Fruit fly (Drosophila melanogaster) whole organism, embryonic: Measurements from ENCODE around the gene Jupiter.
A peak's percentile ranks its signal among the peaks of the same experiment; 100 is the strongest.

ENCODE experiments used
- Ada2b ChIP-seq: fragments of 200-800 bp; sonication (Bioruptor generic); IDR thresholded peaks from 2 replicates; pipeline ENCODE4 v1.3.6; 2022; ENCODE audit warnings: missing biosample characterization, missing genetic modification characterization
- Atf3 ChIP-seq: fragments of 200-800 bp; sonication (Bioruptor generic); optimal IDR thresholded peaks from 3 replicates; lab custom pipeline; 2016; ENCODE audit warnings: missing biosample characterization, missing genetic modification characterization
- BEAF-32 ChIP-seq: fragments of 200-800 bp; sonication (Bioruptor generic); optimal IDR thresholded peaks from 3 replicates; lab custom pipeline; 2017; ENCODE audit warnings: missing biosample characterization, missing genetic modification characterization, mild to moderate bottlenecking, moderate library complexity, missing genetic modification reagents
- CG10366 ChIP-seq: fragments of 200-800 bp; sonication (Bioruptor generic); IDR thresholded peaks from 2 replicates; pipeline ENCODE4 v1.3.6; 2022; ENCODE audit warnings: missing biosample characterization, missing genetic modification characterization
- CG15011 ChIP-seq: fragments of 200-800 bp; sonication (Bioruptor generic); optimal IDR thresholded peaks from 3 replicates; lab custom pipeline; 2018; ENCODE audit warnings: missing biosample characterization, mild to moderate bottlenecking, missing genetic modification characterization
- CG1647 ChIP-seq: fragments of 200-800 bp; sonication (Bioruptor generic); optimal IDR thresholded peaks from 3 replicates; lab custom pipeline; 2016; ENCODE audit warnings: missing biosample characterization, missing genetic modification characterization
- CG16815 ChIP-seq: fragments of 200-800 bp; sonication (Bioruptor generic); optimal IDR thresholded peaks from 3 replicates; lab custom pipeline; 2017; ENCODE audit warnings: missing biosample characterization, mild to moderate bottlenecking, missing genetic modification characterization
- CG17802 ChIP-seq: fragments of 200-800 bp; sonication (Bioruptor generic); optimal IDR thresholded peaks from 2 replicates; lab custom pipeline; 2018; ENCODE audit warnings: missing biosample characterization, mild to moderate bottlenecking, missing genetic modification characterization, moderate library complexity
- CG2202 ChIP-seq: fragments of 200-800 bp; sonication (Bioruptor generic); optimal IDR thresholded peaks from 2 replicates; lab custom pipeline; 2018; ENCODE audit warnings: missing biosample characterization, mild to moderate bottlenecking, missing genetic modification characterization
- CG30403 ChIP-seq: fragments of 200-800 bp; sonication (Bioruptor generic); optimal IDR thresholded peaks from 3 replicates; lab custom pipeline; 2016; ENCODE audit warnings: missing biosample characterization, missing genetic modification characterization
- CG31365 ChIP-seq: fragments of 200-800 bp; sonication (Bioruptor generic); optimal IDR thresholded peaks from 2 replicates; lab custom pipeline; 2018; ENCODE audit warnings: missing biosample characterization, mild to moderate bottlenecking, missing genetic modification characterization
- CG32772 ChIP-seq: fragments of 200-800 bp; sonication (Bioruptor generic); IDR thresholded peaks from 2 replicates; pipeline ENCODE4 v1.3.6; 2022; ENCODE audit warnings: missing biosample characterization, missing genetic modification characterization
- CG4282 ChIP-seq: fragments of 200-800 bp; sonication (Bioruptor generic); optimal IDR thresholded peaks from 2 replicates; lab custom pipeline; 2016; ENCODE audit warnings: missing biosample characterization, missing genetic modification characterization
- CG4404 ChIP-seq: fragments of 200-800 bp; sonication (Bioruptor generic); IDR thresholded peaks from 2 replicates; pipeline ENCODE4 v1.3.6; 2022; ENCODE audit warnings: missing biosample characterization, missing genetic modification characterization
- CG6689 ChIP-seq: fragments of 200-800 bp; sonication (Bioruptor generic); IDR thresholded peaks from 2 replicates; pipeline ENCODE4 v1.3.6; 2022; ENCODE audit warnings: missing biosample characterization, missing genetic modification characterization
- Chrac-16 ChIP-seq: fragments of 200-800 bp; sonication (Bioruptor generic); optimal IDR thresholded peaks from 3 replicates; lab custom pipeline; 2016; ENCODE audit warnings: missing biosample characterization, missing genetic modification characterization
- CoRest ChIP-seq: fragments of 200-800 bp; sonication (Bioruptor generic); optimal IDR thresholded peaks from 3 replicates; lab custom pipeline; 2018; ENCODE audit warnings: missing biosample characterization, mild to moderate bottlenecking, missing genetic modification characterization, moderate library complexity
- Dad ChIP-seq: fragments of 200-800 bp; sonication (Bioruptor generic); optimal IDR thresholded peaks from 3 replicates; lab custom pipeline; 2016; ENCODE audit warnings: missing biosample characterization, missing genetic modification characterization
- Dbx ChIP-seq: fragments of 200-800 bp; sonication (Bioruptor generic); IDR thresholded peaks from 3 replicates; pipeline ENCODE4 v1.3.6; 2022; ENCODE audit warnings: missing biosample characterization, missing genetic modification characterization
- Dip2 ChIP-seq: fragments of 200-800 bp; sonication (Bioruptor generic); IDR thresholded peaks from 2 replicates; pipeline ENCODE4 v1.3.6; 2022; ENCODE audit warnings: missing biosample characterization, missing genetic modification characterization
- Dll ChIP-seq: fragments of 200-800 bp; sonication (Bioruptor generic); IDR thresholded peaks from 4 replicates; pipeline ENCODE4 v1.3.6; 2022; ENCODE audit warnings: missing biosample characterization, missing genetic modification characterization; ENCODE audit not compliant: partially characterized antibody
- Ets97D ChIP-seq: fragments of 200-800 bp; sonication (Bioruptor generic); optimal IDR thresholded peaks from 3 replicates; lab custom pipeline; 2016; ENCODE audit warnings: missing biosample characterization, missing genetic modification characterization
- Hr39 ChIP-seq: fragments of >200 bp; optimal IDR thresholded peaks from 2 replicates; lab custom pipeline; 2017
- Hr51 ChIP-seq, 2 experiments: fragments of 200-800 bp; sonication (Bioruptor generic); optimal IDR thresholded peaks; 2 replicates in 1 of 2; 3 replicates in 1 of 2; lab custom pipeline; 2016 to 2018; ENCODE audit warnings: missing biosample characterization in 2 of 2, missing genetic modification characterization in 2 of 2, mild to moderate bottlenecking in 1 of 2, moderate library complexity in 1 of 2
- MESR4 ChIP-seq: fragments of 200-800 bp; sonication (Bioruptor generic); optimal IDR thresholded peaks from 2 replicates; lab custom pipeline; 2018; ENCODE audit warnings: missing biosample characterization, mild to moderate bottlenecking, missing genetic modification characterization, moderate library complexity
- Med ChIP-seq: fragments of 200-800 bp; sonication (Bioruptor generic); peaks from one replicate; lab custom pipeline; 2016; ENCODE audit warnings: missing biosample characterization, missing genetic modification characterization, mild to moderate bottlenecking, inconsistent platforms, moderate library complexity
- PHDP ChIP-seq: fragments of 200-800 bp; sonication (Bioruptor generic); optimal IDR thresholded peaks from 3 replicates; lab custom pipeline; 2018; ENCODE audit warnings: missing biosample characterization, mild to moderate bottlenecking, missing genetic modification characterization, moderate library complexity
- ac ChIP-seq: fragments of 200-800 bp; sonication (Bioruptor generic); optimal IDR thresholded peaks from 3 replicates; lab custom pipeline; 2017; ENCODE audit warnings: missing biosample characterization, mild to moderate bottlenecking, missing genetic modification characterization
- bigmax ChIP-seq: fragments of 200-800 bp; sonication (Bioruptor generic); optimal IDR thresholded peaks from 2 replicates; lab custom pipeline; 2018; ENCODE audit warnings: missing biosample characterization, mild to moderate bottlenecking, missing genetic modification characterization
- bowl ChIP-seq: fragments of 200-800 bp; sonication (Bioruptor generic); IDR thresholded peaks from 2 replicates; pipeline ENCODE4 v1.3.6; 2022; ENCODE audit warnings: missing biosample characterization, missing genetic modification characterization
- btn ChIP-seq: fragments of 200-800 bp; sonication (Bioruptor generic); optimal IDR thresholded peaks from 2 replicates; lab custom pipeline; 2016; ENCODE audit warnings: missing biosample characterization, missing genetic modification characterization
- chif ChIP-seq, 2 experiments: fragments of 200-800 bp; sonication (Bioruptor generic); optimal IDR thresholded peaks; 3 replicates each; lab custom pipeline; 2016; ENCODE audit warnings: missing biosample characterization in 2 of 2, missing genetic modification characterization in 2 of 2
- chm ChIP-seq: fragments of 200-800 bp; sonication (Bioruptor generic); IDR thresholded peaks from 2 replicates; pipeline ENCODE4 v1.3.6; 2022; ENCODE audit warnings: missing biosample characterization, missing genetic modification characterization
- crc ChIP-seq: fragments of 200-800 bp; sonication (Bioruptor generic); optimal IDR thresholded peaks from 2 replicates; lab custom pipeline; 2016; ENCODE audit warnings: missing biosample characterization, missing genetic modification characterization
- emc ChIP-seq: fragments of 200-800 bp; sonication (Bioruptor generic); optimal IDR thresholded peaks from 2 replicates; lab custom pipeline; 2016; ENCODE audit warnings: missing biosample characterization, missing genetic modification characterization
- en ChIP-seq: fragments of 200-800 bp; sonication (Bioruptor generic); optimal IDR thresholded peaks from 2 replicates; lab custom pipeline; 2016; ENCODE audit warnings: missing biosample characterization, missing genetic modification characterization
- esg ChIP-seq: fragments of 200-800 bp; sonication (Bioruptor generic); conservative IDR thresholded peaks from 2 replicates; pipeline ENCODE4 v1.3.6; 2022; ENCODE audit warnings: missing biosample characterization, missing genetic modification characterization
- gro ChIP-seq: fragments of 200-800 bp; sonication (Bioruptor generic); optimal IDR thresholded peaks from 2 replicates; lab custom pipeline; 2016; ENCODE audit warnings: missing biosample characterization, missing genetic modification characterization
- ham ChIP-seq: fragments of 200-800 bp; sonication (Bioruptor generic); IDR thresholded peaks from 2 replicates; pipeline ENCODE4 v1.3.6; 2022; ENCODE audit warnings: missing biosample characterization, missing genetic modification characterization
- jing ChIP-seq: fragments of 200-800 bp; sonication (Bioruptor generic); optimal IDR thresholded peaks from 2 replicates; lab custom pipeline; 2018; ENCODE audit warnings: missing biosample characterization, mild to moderate bottlenecking, missing genetic modification characterization
- kni ChIP-seq: fragments of 200-800 bp; sonication (Bioruptor generic); optimal IDR thresholded peaks from 3 replicates; lab custom pipeline; 2017; ENCODE audit warnings: mild to moderate bottlenecking, missing biosample characterization, missing genetic modification reagents, missing genetic modification characterization
- onecut ChIP-seq: fragments of 200-800 bp; sonication (Bioruptor generic); IDR thresholded peaks from 2 replicates; pipeline ENCODE4 v1.3.6; 2022; ENCODE audit warnings: missing biosample characterization, missing genetic modification characterization
- ranshi ChIP-seq: fragments of 200-800 bp; sonication (Bioruptor generic); IDR thresholded peaks from 2 replicates; pipeline ENCODE4 v1.3.6; 2022; ENCODE audit warnings: missing biosample characterization, missing genetic modification characterization
- repo ChIP-seq: fragments of 200-800 bp; sonication (Bioruptor generic); optimal IDR thresholded peaks from 2 replicates; lab custom pipeline; 2016; ENCODE audit warnings: missing biosample characterization, missing genetic modification characterization
- sqz ChIP-seq: fragments of 200-800 bp; sonication (Bioruptor generic); optimal IDR thresholded peaks from 3 replicates; lab custom pipeline; 2018; ENCODE audit warnings: missing biosample characterization, mild to moderate bottlenecking, missing genetic modification characterization
- tin ChIP-seq: fragments of 200-800 bp; sonication (Bioruptor generic); optimal IDR thresholded peaks from 3 replicates; lab custom pipeline; 2016; ENCODE audit warnings: missing biosample characterization, missing genetic modification characterization
- toy ChIP-seq: fragments of 200-800 bp; sonication (Bioruptor generic); IDR thresholded peaks from 2 replicates; pipeline ENCODE4 v1.3.6; 2022; ENCODE audit warnings: missing biosample characterization, missing genetic modification characterization
- vnd ChIP-seq: fragments of 200-800 bp; sonication (Bioruptor generic); IDR thresholded peaks from 3 replicates; pipeline ENCODE4 v1.3.6; 2022; ENCODE audit warnings: missing biosample characterization, missing genetic modification characterization; ENCODE audit not compliant: partially characterized antibody
- wdn ChIP-seq: fragments of 200-800 bp; sonication (Bioruptor generic); IDR thresholded peaks from 2 replicates; pipeline ENCODE4 v1.3.6; 2022; ENCODE audit warnings: missing biosample characterization, missing genetic modification characterization
- wor ChIP-seq: fragments of 200-800 bp; sonication (Bioruptor generic); IDR thresholded peaks from 2 replicates; pipeline ENCODE4 v1.3.6; 2022; ENCODE audit warnings: missing biosample characterization, missing genetic modification characterization
- zen ChIP-seq: fragments of 200-800 bp; sonication (Bioruptor generic); optimal IDR thresholded peaks from 3 replicates; lab custom pipeline; 2018; ENCODE audit warnings: missing biosample characterization, mild to moderate bottlenecking, missing genetic modification characterization, moderate library complexity

The Jupiter gene

dm6 chr3R:11557492-11557965 is 62.2 kb downstream of the Jupiter start, which contains the start of gene CG10898 (continued):
- peak; percentile 67 for TF ChIP-seq Dad (GFP tag; lab: Kevin White, UChicago)
- TF ChIP-seq Dbx (GFP tag; lab: Robert Waterston, UW), result peak; percentile 83
- peak; percentile 58; the same call in 1 of the 2 replicates for TF ChIP-seq bowl
- peak; percentile 66 for TF ChIP-seq Atf3 (GFP tag; lab: Kevin White, UChicago)
- TF ChIP-seq Dll (GFP tag; lab: Robert Waterston, UW), result peak; percentile 57; the same call in 2 of the 4 replicates
- TF ChIP-seq toy, result peak; percentile 59; the same call in 1 of the 2 replicates
- TF ChIP-seq ranshi, result peak; percentile 85
- peak; percentile 99 for TF ChIP-seq CG17802
- TF ChIP-seq Hr39 (lab: Kevin White, UChicago), result no peak
- no peak for TF ChIP-seq ac (GFP tag; lab: Kevin White, UChicago)
- peak; percentile 64 for TF ChIP-seq CG16815 (GFP tag; lab: Kevin White, UChicago)
- peak; percentile 90 for TF ChIP-seq Ets97D (GFP tag; lab: Kevin White, UChicago)
- TF ChIP-seq btn (GFP tag; lab: Kevin White, UChicago), result peak; percentile 13
- TF ChIP-seq Med (GFP tag; lab: Kevin White, UChicago), result peak; percentile 98
- peak; percentile 85 for TF ChIP-seq tin
- peak; percentile 87 for TF ChIP-seq Chrac-16 (GFP tag; lab: Kevin White, UChicago)
- peak; percentile 90 for TF ChIP-seq CG30403 (GFP tag; lab: Kevin White, UChicago)
- peak; percentile 52 for TF ChIP-seq CG4404 (GFP tag; lab: Robert Waterston, UW)
- TF ChIP-seq Hr51 (GFP tag; optimal IDR thresholded peaks at IDR 0.05; lab: Kevin White, UChicago), result peak; percentile 77 to 84
- TF ChIP-seq BEAF-32 (GFP tag; lab: Kevin White, UChicago), result peak; percentile 53
- TF ChIP-seq CG2202 (tag; lab: Kevin White, UChicago), result peak; percentile 28
- peak; percentile 58 for TF ChIP-seq wor (GFP tag; lab: Robert Waterston, UW)
- TF ChIP-seq ham (GFP tag; lab: Robert Waterston, UW), result peak; percentile 20; the same call in 1 of the 2 replicates
- TF ChIP-seq gro (GFP tag; lab: Kevin White, UChicago), result peak; percentile 86
- peak; percentile 86 for TF ChIP-seq CG32772
- TF ChIP-seq CG15011 (GFP tag; lab: Kevin White, UChicago), result no peak
- TF ChIP-seq zen, result peak; percentile 91
- TF ChIP-seq CG10366 (GFP tag; lab: Robert Waterston, UW), result peak; percentile 86
- TF ChIP-seq bigmax (GFP tag; lab: Kevin White, UChicago), result no peak
- TF ChIP-seq CoRest, result peak; percentile 89
- peak; percentile 80 for TF ChIP-seq Ada2b (GFP tag; lab: Robert Waterston, UW)
- TF ChIP-seq chif (GFP tag; optimal IDR thresholded peaks at IDR 0.05; lab: Kevin White, UChicago), result peak; percentile 80 to 89
- peak; percentile 57 for TF ChIP-seq crc (GFP tag; lab: Kevin White, UChicago)
- peak; percentile 68 for TF ChIP-seq jing (GFP tag; lab: Kevin White, UChicago)
- peak; percentile 53 for TF ChIP-seq onecut (GFP tag; lab: Robert Waterston, UW)
- TF ChIP-seq CG4282 (GFP tag; lab: Kevin White, UChicago), result peak; percentile 59
- peak; percentile 75 for TF ChIP-seq en (GFP tag; lab: Kevin White, UChicago)
- TF ChIP-seq PHDP (tag; lab: Kevin White, UChicago), result peak; percentile 84
- peak; percentile 87 for TF ChIP-seq CG1647 (GFP tag; lab: Kevin White, UChicago)
- no peak for TF ChIP-seq vnd
- peak; percentile 90 for TF ChIP-seq chm (GFP tag; lab: Robert Waterston, UW)
- peak; percentile 82 for TF ChIP-seq CG6689 (GFP tag; lab: Robert Waterston, UW)
- peak; percentile 81 for TF ChIP-seq esg (GFP tag; lab: Robert Waterston, UW)
- TF ChIP-seq Dip2, result no peak
- peak; percentile 46 for TF ChIP-seq emc (GFP tag; lab: Kevin White, UChicago)
- TF ChIP-seq CG31365, result peak; percentile 9
- peak; percentile 21 for TF ChIP-seq kni (GFP tag; lab: Kevin White, UChicago)
- TF ChIP-seq repo (GFP tag; lab: Kevin White, UChicago), result peak; percentile 86
- no peak for TF ChIP-seq sqz (GFP tag; lab: Kevin White, UChicago)
- TF ChIP-seq wdn (GFP tag; lab: Robert Waterston, UW), result peak; percentile 75
- TF ChIP-seq MESR4 (GFP tag; lab: Kevin White, UChicago), result peak; percentile 56
